Fruit fly (Drosophila melanogaster) whole organism: ENCODE data around the gene CG6503.

Experiments used
- psq ChIP-seq: fragments of >200 bp; optimal IDR thresholded peaks from 2 replicates; lab custom pipeline; 2017
- usp ChIP-seq: fragments of >200 bp; optimal IDR thresholded peaks from 2 replicates; lab custom pipeline; 2017; ENCODE audit warnings: missing biosample characterization, missing genetic modification characterization, mixed read lengths

- TF ChIP-seq usp (GFP tag; lab: Kevin White, UChicago) (no peak), psq (lab: Kevin White, UChicago) (no peak)
Measured at dm6 chr3R:26443875-26444511, 19.1 kb upstream of the CG6503 start.
